Worm (Caenorhabditis elegans) whole organism, mixed stage, embryonic: ENCODE data around the gene mpz-1.

ENCODE experiments used
- ces-1 ChIP-seq: fragments of 150-350 bp; optimal IDR thresholded peaks from 2 replicates; lab custom pipeline; 2014; ENCODE audit warnings: missing biosample characterization, missing genetic modification reagents, missing genetic modification characterization
- cnd-1 ChIP-seq: fragments of 200-800 bp; sonication (Bioruptor generic); optimal IDR thresholded peaks from 2 replicates; lab custom pipeline; 2018; ENCODE audit warnings: mild to moderate bottlenecking, missing genetic modification characterization, missing compliant biosample characterization
- lsy-2 ChIP-seq: fragments of 150-350 bp; optimal IDR thresholded peaks from 2 replicates; lab custom pipeline; 2014; ENCODE audit warnings: missing biosample characterization, missing genetic modification characterization
- nhr-28 ChIP-seq: fragments of 150-350 bp; optimal IDR thresholded peaks from 2 replicates; lab custom pipeline; 2014; ENCODE audit warnings: missing biosample characterization, missing genetic modification characterization
- tbx-8 ChIP-seq: fragments of 200-800 bp; sonication (Bioruptor generic); optimal IDR thresholded peaks from 2 replicates; lab custom pipeline; 2018; ENCODE audit warnings: mild to moderate bottlenecking, missing genetic modification characterization, moderate library complexity, missing compliant biosample characterization
- unc-39 ChIP-seq: fragments of 150-350 bp; optimal IDR thresholded peaks from 2 replicates; lab custom pipeline; 2014; ENCODE audit warnings: missing biosample characterization, missing genetic modification characterization
- unc-62 ChIP-seq: fragments of 150-350 bp; optimal IDR thresholded peaks from 2 replicates; lab custom pipeline; 2014; ENCODE audit warnings: missing biosample characterization, missing genetic modification reagents, missing genetic modification characterization

- TF ChIP-seq cnd-1 (no peak), tbx-8 (no peak), unc-62 (GFP tag; lab: Kevin White, UChicago) (no peak), unc-39 (tag; lab: Kevin White, UChicago) (no peak), ces-1 (GFP tag; lab: Kevin White, UChicago) (no peak), lsy-2 (tag; lab: Kevin White, UChicago) (no peak), nhr-28 (tag; lab: Kevin White, UChicago) (no peak)
Observed at ce11 chrII:10787240-10787639, 9.3 kb upstream of the mpz-1 start, which contains the start of gene tag-209.
